Worm (Caenorhabditis elegans) whole organism, midembryonic: ENCODE data around the gene F14D7.18.

Experiments used
- cog-1 ChIP-seq: sonication (generic microtip); optimal IDR thresholded peaks from 2 replicates; lab custom pipeline; 2016; ENCODE audit warnings: missing genetic modification characterization, missing compliant biosample characterization
- flt-1 ChIP-seq: fragments of 200-800 bp; sonication (Bioruptor generic); IDR thresholded peaks from 2 replicates; pipeline ENCODE4 v1.3.6; 2022; ENCODE audit warnings: missing genetic modification characterization, missing compliant biosample characterization
- klf-2 ChIP-seq: fragments of 200-800 bp; sonication (Bioruptor generic); conservative IDR thresholded peaks from 2 replicates; pipeline ENCODE4 v1.3.6; 2022; ENCODE audit warnings: missing genetic modification reagents, missing genetic modification characterization, missing compliant biosample characterization
- med-1 ChIP-seq: sonication (generic microtip); optimal IDR thresholded peaks from 2 replicates; lab custom pipeline; 2017; ENCODE audit warnings: missing genetic modification characterization, mild to moderate bottlenecking, missing compliant biosample characterization, antibody characterized with exemption, missing genetic modification reagents; ENCODE audit not compliant: insufficient read depth
- ref-1 ChIP-seq: fragments of 200-800 bp; sonication (Bioruptor generic); conservative IDR thresholded peaks from 2 replicates; pipeline ENCODE4 v1.3.6; 2022; ENCODE audit warnings: missing genetic modification reagents, missing genetic modification characterization, missing compliant biosample characterization
- tab-1 ChIP-seq: fragments of 200-800 bp; sonication (Bioruptor generic); IDR thresholded peaks from 2 replicates; pipeline ENCODE4 v1.3.6; 2022; ENCODE audit warnings: missing genetic modification characterization, missing compliant biosample characterization
- ztf-23 ChIP-seq: fragments of 200-800 bp; sonication (Bioruptor generic); IDR thresholded peaks from 2 replicates; pipeline ENCODE4 v1.3.6; 2022; ENCODE audit warnings: missing genetic modification reagents, missing genetic modification characterization, missing compliant biosample characterization
- ztf-29 ChIP-seq: fragments of 200-800 bp; sonication (Bioruptor generic); IDR thresholded peaks from 2 replicates; pipeline ENCODE4 v1.3.6; 2022; ENCODE audit warnings: missing genetic modification reagents, missing genetic modification characterization, missing compliant biosample characterization

DNA sequence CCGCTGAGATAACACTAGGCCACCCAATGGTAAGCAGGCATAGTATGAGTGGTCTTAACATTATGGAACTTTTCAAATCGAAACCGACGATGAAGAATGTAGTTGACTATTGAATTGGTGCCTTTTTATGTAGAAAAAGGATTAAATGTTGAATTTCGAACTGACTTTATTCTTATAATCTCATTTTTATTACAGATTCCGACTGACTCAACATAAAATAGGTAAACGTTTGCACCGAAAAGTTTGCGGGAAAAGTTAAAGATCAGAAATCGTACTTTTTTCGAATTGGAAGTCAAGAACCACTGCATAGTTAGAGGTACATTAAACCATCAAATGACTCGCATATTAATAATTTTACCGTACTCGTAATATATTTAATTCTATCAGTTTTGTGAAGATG, 36.3 kb downstream of the F14D7.18 start, which contains the start of gene K02E11.7:
- TF ChIP-seq flt-1 (GFP tag; lab: Robert Waterston, UW): no peak
- no peak for TF ChIP-seq med-1 (GFP tag; lab: Kevin White, UChicago)
- TF ChIP-seq ref-1 (GFP tag; lab: Robert Waterston, UW): no peak
- no peak for TF ChIP-seq ztf-29 (GFP tag; lab: Robert Waterston, UW)
- no peak for TF ChIP-seq ztf-23
- no peak for TF ChIP-seq klf-2
- TF ChIP-seq cog-1 (tag; lab: Kevin White, UChicago): no peak
- TF ChIP-seq tab-1 (GFP tag; lab: Robert Waterston, UW): no peak
